Worm (Caenorhabditis elegans): ENCODE results near the gene C02H6.1.

The C02H6.1 gene

DNA sequence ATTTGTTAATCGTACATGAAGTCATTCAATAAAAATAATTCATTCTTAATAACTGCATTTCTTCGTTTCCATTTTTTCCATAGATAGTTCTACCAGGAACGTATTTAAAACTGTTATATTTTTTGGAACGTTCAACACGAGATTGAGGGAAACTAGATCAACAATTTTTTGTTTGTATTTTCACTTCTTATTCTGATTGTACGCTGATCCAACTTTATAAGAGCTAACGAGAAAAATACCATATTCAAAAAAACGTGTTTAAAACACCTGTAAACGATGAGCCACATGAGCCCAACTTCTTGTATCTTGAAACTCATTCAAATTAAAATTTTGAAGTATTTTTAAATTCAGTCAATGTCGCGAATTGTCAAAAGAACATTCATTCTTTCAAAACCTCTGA lies 26.9 kb upstream of the C02H6.1 start:
- no peak for TF ChIP-seq drap-1 (GFP tag; optimal IDR thresholded peaks at IDR 0.05)
- no peak for TF ChIP-seq nhr-2 (tag; optimal IDR thresholded peaks at IDR 0.05)
- no peak for TF ChIP-seq ztf-11 (tag; optimal IDR thresholded peaks at IDR 0.05)

DNA sequence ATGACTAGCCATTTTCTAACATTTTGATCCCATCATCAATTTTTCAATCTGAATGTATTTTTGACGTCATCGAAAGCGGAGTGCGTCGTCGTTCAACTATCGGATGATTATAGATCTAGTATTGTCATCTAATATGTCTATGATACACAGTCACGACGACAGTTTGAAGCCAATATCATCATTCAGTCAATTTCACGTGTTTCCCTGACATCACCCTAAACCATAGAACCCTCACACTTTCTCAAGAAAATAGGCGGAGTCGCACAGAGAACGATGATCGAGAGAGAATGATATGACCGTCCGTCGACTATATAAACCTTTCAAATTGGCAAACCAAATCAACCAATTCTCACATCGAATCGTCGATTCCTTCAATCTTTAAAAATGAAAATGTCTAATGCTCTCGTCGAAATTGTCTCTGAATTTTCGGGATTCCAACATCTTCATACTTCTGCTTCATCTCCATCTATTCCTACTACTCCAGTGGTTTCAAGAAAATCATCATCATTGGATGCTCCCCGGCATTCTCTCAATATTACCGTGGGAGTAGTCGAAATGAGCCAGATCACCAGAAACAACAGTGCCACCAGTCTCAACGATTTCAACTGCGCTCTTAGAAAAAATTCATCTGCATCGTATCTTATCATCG lies 26.2 kb upstream of the C02H6.1 start, which contains the start of gene F18E3.13:
TSS of gene F18E3.13 (plus strand) at position 385 of the 649 bp plus-strand sequence.
- peak; percentile 69 for TF ChIP-seq unc-62 (GFP tag; optimal IDR thresholded peaks at IDR 0.05)
- TF ChIP-seq nhr-76 (tag; optimal IDR thresholded peaks at IDR 0.05), result no peak
- peak; percentile 22 for TF ChIP-seq elt-3 (tag; optimal IDR thresholded peaks at IDR 0.05)

DNA sequence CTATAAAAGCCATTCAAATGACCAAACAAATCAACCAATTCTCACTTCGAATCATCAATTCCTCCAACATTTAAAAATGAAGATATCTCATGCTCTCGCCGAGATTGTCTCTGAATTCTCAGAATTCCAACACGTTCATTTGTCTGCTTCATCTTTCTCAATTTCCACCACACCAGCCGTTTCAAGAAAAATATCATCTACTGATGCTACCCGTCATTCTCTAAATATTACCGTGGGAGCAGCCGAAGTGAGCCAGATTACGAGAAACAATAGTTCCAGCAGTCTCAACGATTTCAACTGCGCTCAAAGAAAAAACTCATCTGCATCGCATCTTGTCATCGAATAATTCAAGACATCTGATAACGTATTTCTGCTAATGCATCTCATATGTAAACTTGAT lies 25.2 kb upstream of the C02H6.1 start, which contains the start of gene F18E3.12:
TSS of gene F18E3.12 (plus strand) at position 77 of the 400 bp plus-strand sequence.
- TF ChIP-seq ceh-39 (tag; optimal IDR thresholded peaks at IDR 0.05) (no peak), tbx-8 (GFP tag; optimal IDR thresholded peaks at IDR 0.05) (no peak), nhr-2 (tag; optimal IDR thresholded peaks at IDR 0.05) (no peak), zip-8 (tag; optimal IDR thresholded peaks at IDR 0.05) (no peak), elt-1 (tag; optimal IDR thresholded peaks at IDR 0.05; ENCODE audit: borderline replicate concordance, insufficient read depth) (no peak)

- TF ChIP-seq snpc-4 (tag; optimal IDR thresholded peaks at IDR 0.05), result no peak
These were observed 23.6 kb upstream of the C02H6.1 start, which contains the start of gene F18E3.11 for ce11 chrV:7413107-7413774. Gene F18E3.11 (plus strand): TSS chrV:7413482.

- TF ChIP-seq ceh-83 (GFP tag; optimal IDR thresholded peaks at IDR 0.05), result no peak
- TF ChIP-seq ztf-11 (tag; optimal IDR thresholded peaks at IDR 0.05), result no peak
- no peak for TF ChIP-seq elt-1 (tag; optimal IDR thresholded peaks at IDR 0.05; ENCODE audit: borderline replicate concordance, insufficient read depth)
- TF ChIP-seq ceh-43 (GFP tag; optimal IDR thresholded peaks at IDR 0.05), result no peak
- TF ChIP-seq ham-2 (GFP tag; optimal IDR thresholded peaks at IDR 0.05), result no peak
- TF ChIP-seq lsy-2 (tag; optimal IDR thresholded peaks at IDR 0.05), result no peak
- TF ChIP-seq unc-62 (GFP tag; optimal IDR thresholded peaks at IDR 0.05), result no peak
- no peak for TF ChIP-seq elt-3 (tag; optimal IDR thresholded peaks at IDR 0.05)
- no peak for TF ChIP-seq M03D4.4 (tag; optimal IDR thresholded peaks at IDR 0.05)
- TF ChIP-seq cnd-1 (tag; optimal IDR thresholded peaks at IDR 0.05), result no peak
- TF ChIP-seq blmp-1 (tag; optimal IDR thresholded peaks at IDR 0.05), result no peak
- no peak for TF ChIP-seq nhr-237 (tag; optimal IDR thresholded peaks at IDR 0.05)
- no peak for TF ChIP-seq nhr-28 (tag; optimal IDR thresholded peaks at IDR 0.05)
- TF ChIP-seq sptf-1 (tag; optimal IDR thresholded peaks at IDR 0.05), result no peak
- no peak for TF ChIP-seq flh-1 (GFP tag; optimal IDR thresholded peaks at IDR 0.05)
- no peak for TF ChIP-seq nhr-2 (tag; optimal IDR thresholded peaks at IDR 0.05)
- TF ChIP-seq bed-3 (GFP tag; optimal IDR thresholded peaks at IDR 0.05), result no peak
These were observed 22.0 kb upstream of the C02H6.1 start, which contains the start of gene str-41 for ce11 chrV:7411695-7412094. Gene str-41 (plus strand): TSS chrV:7411995.

DNA sequence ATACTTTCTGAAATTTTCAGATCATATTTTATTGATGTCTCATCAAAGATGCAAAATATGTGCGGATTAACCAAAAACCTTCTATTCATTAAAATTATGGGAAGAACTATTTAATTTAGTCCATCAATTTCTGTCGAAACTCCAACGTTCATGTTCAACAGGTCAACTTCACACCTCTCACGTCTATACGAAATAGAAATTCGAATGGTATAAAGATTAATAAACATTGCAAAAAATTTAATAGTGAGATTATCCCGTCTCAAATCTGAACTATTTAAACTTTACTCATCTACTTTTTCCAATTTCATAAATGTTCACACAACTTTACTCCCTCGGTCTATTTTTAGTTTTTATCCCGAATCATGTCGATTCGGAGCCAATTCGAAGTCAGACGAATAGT lies 19.9 kb upstream of the C02H6.1 start, which contains the start of gene R13D7.2:
TSS of gene R13D7.2 (plus strand) at position 301 of the 400 bp plus-strand sequence.
- TF ChIP-seq snpc-4 (tag; optimal IDR thresholded peaks at IDR 0.05) (no peak), unc-62 (GFP tag; optimal IDR thresholded peaks at IDR 0.05) (no peak), mab-5 (tag; optimal IDR thresholded peaks at IDR 0.05) (no peak), tbx-8 (GFP tag; optimal IDR thresholded peaks at IDR 0.05) (no peak)

DNA sequence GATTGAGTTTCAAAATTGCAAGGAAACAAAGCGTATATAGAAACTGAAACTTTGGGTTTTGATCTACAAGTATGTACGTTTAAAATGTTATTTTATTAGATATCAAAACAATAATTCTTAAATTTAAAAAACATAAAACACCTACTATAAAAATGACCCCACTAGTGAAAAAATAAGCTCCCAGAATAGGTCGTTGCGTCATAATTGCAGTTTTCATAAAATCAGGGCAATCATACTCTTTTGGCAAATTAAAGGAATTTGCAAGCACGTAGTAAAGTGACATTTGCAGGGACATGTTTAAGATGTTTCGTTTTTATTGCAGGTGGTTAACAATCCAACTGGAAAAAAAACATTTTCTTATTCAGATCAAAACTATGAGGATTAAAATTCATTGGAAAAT lies 18.8 kb upstream of the C02H6.1 start, which contains the start of gene srt-6:
TSS of gene srt-6 (minus strand) at position 295 of the 400 bp plus-strand sequence.
- no peak for TF ChIP-seq ceh-43 (GFP tag; optimal IDR thresholded peaks at IDR 0.05)
- no peak for TF ChIP-seq drap-1 (GFP tag; optimal IDR thresholded peaks at IDR 0.05)
- no peak for TF ChIP-seq elt-3 (tag; optimal IDR thresholded peaks at IDR 0.05)
- no peak for TF ChIP-seq bed-3 (GFP tag; optimal IDR thresholded peaks at IDR 0.05)
- peak; percentile 91 for TF ChIP-seq zip-8 (tag; optimal IDR thresholded peaks at IDR 0.05)
